Fruit fly (Drosophila melanogaster) whole organism, embryonic: ENCODE results near the gene CG1628.

Source experiments
- Atf6 ChIP-seq: fragments of 200-800 bp; sonication (Bioruptor generic); IDR thresholded peaks from 2 replicates; pipeline ENCODE4 v1.3.6; 2022; ENCODE audit warnings: missing biosample characterization, missing genetic modification characterization
- B-H1 ChIP-seq: fragments of 200-800 bp; sonication (Bioruptor generic); IDR thresholded peaks from 3 replicates; pipeline ENCODE4 v1.3.6; 2022; ENCODE audit warnings: missing biosample characterization, missing genetic modification characterization
- CG10462 ChIP-seq: fragments of 200-800 bp; sonication (Bioruptor generic); optimal IDR thresholded peaks from 2 replicates; lab custom pipeline; 2016; ENCODE audit warnings: missing biosample characterization, missing genetic modification characterization
- CG10979 ChIP-seq: fragments of 200-800 bp; sonication (Bioruptor generic); optimal IDR thresholded peaks from 2 replicates; lab custom pipeline; 2018; ENCODE audit warnings: missing biosample characterization, mild to moderate bottlenecking, missing genetic modification characterization, moderate library complexity
- CG11695 ChIP-seq: fragments of 200-800 bp; sonication (Bioruptor generic); IDR thresholded peaks from 3 replicates; pipeline ENCODE4 v1.3.6; 2022; ENCODE audit warnings: missing biosample characterization, missing genetic modification characterization
- CG12071 ChIP-seq: fragments of 200-800 bp; sonication (Bioruptor generic); optimal IDR thresholded peaks from 3 replicates; lab custom pipeline; 2018; ENCODE audit warnings: missing biosample characterization, mild to moderate bottlenecking, missing genetic modification characterization
- CG12299 ChIP-seq: fragments of 200-800 bp; sonication (Bioruptor generic); optimal IDR thresholded peaks from 2 replicates; lab custom pipeline; 2018; ENCODE audit warnings: missing biosample characterization, mild to moderate bottlenecking, missing genetic modification characterization
- CG1233 ChIP-seq: fragments of 200-800 bp; sonication (Bioruptor generic); optimal IDR thresholded peaks from 4 replicates; lab custom pipeline; 2018; ENCODE audit warnings: missing biosample characterization, mild to moderate bottlenecking, missing genetic modification characterization
- CG14710 ChIP-seq: fragments of 200-800 bp; sonication (Bioruptor generic); optimal IDR thresholded peaks from 3 replicates; lab custom pipeline; 2019; ENCODE audit warnings: missing biosample characterization, mild to moderate bottlenecking, missing genetic modification characterization, moderate library complexity
- CG15269 ChIP-seq: fragments of 200-800 bp; sonication (Bioruptor generic); optimal IDR thresholded peaks from 2 replicates; lab custom pipeline; 2018; ENCODE audit warnings: missing biosample characterization, mild to moderate bottlenecking, missing genetic modification characterization, moderate library complexity
- CG1529 ChIP-seq: fragments of 200-800 bp; sonication (Bioruptor generic); optimal IDR thresholded peaks from 3 replicates; lab custom pipeline; 2018; ENCODE audit warnings: missing biosample characterization, missing genetic modification characterization
- CG16813 ChIP-seq: fragments of 200-800 bp; sonication (Bioruptor generic); IDR thresholded peaks from 3 replicates; pipeline ENCODE4 v1.3.6; 2022; ENCODE audit warnings: missing biosample characterization, missing genetic modification characterization; ENCODE audit not compliant: partially characterized antibody
- CG2678 ChIP-seq: fragments of 200-800 bp; sonication (Bioruptor generic); optimal IDR thresholded peaks from 3 replicates; lab custom pipeline; 2019; ENCODE audit warnings: missing biosample characterization, mild to moderate bottlenecking, missing genetic modification characterization, moderate library complexity
- CG2712 ChIP-seq: fragments of 200-800 bp; optimal IDR thresholded peaks from 3 replicates; lab custom pipeline; 2019; ENCODE audit warnings: missing biosample characterization, mild to moderate bottlenecking, missing genetic modification characterization, moderate library complexity
- CG31224 ChIP-seq: fragments of 200-800 bp; sonication (Bioruptor generic); IDR thresholded peaks from 2 replicates; pipeline ENCODE4 v1.3.6; 2022; ENCODE audit warnings: missing biosample characterization, missing genetic modification characterization
- CG34224 ChIP-seq: fragments of 200-800 bp; sonication (Bioruptor generic); IDR thresholded peaks from 3 replicates; pipeline ENCODE4 v1.3.6; 2022; ENCODE audit warnings: missing biosample characterization, missing genetic modification characterization; ENCODE audit not compliant: partially characterized antibody
- CG4730 ChIP-seq: fragments of 200-800 bp; sonication (Bioruptor generic); IDR thresholded peaks from 2 replicates; pipeline ENCODE4 v1.3.6; 2022; ENCODE audit warnings: missing biosample characterization, missing genetic modification characterization
- CG7839 ChIP-seq: fragments of 200-800 bp; sonication (Bioruptor generic); optimal IDR thresholded peaks from 3 replicates; lab custom pipeline; 2018; ENCODE audit warnings: missing biosample characterization, mild to moderate bottlenecking, missing genetic modification characterization, moderate library complexity
- CG7928 ChIP-seq: fragments of 200-800 bp; sonication (Bioruptor generic); optimal IDR thresholded peaks from 2 replicates; lab custom pipeline; 2017; ENCODE audit warnings: missing biosample characterization, mild to moderate bottlenecking, missing genetic modification characterization
- D19A ChIP-seq: fragments of 200-800 bp; optimal IDR thresholded peaks from 3 replicates; lab custom pipeline; 2019; ENCODE audit warnings: missing biosample characterization, mild to moderate bottlenecking, missing genetic modification characterization, moderate library complexity
- D19B ChIP-seq: fragments of 200-800 bp; sonication (Bioruptor generic); optimal IDR thresholded peaks from 2 replicates; lab custom pipeline; 2017; ENCODE audit warnings: missing biosample characterization, mild to moderate bottlenecking, missing genetic modification characterization
- Doc3 ChIP-seq: fragments of 200-800 bp; sonication (Bioruptor generic); IDR thresholded peaks from 3 replicates; pipeline ENCODE4 v1.3.6; 2022; ENCODE audit warnings: missing biosample characterization, missing genetic modification characterization; ENCODE audit not compliant: partially characterized antibody
- Drgx ChIP-seq: fragments of 200-800 bp; sonication (Bioruptor generic); IDR thresholded peaks from 2 replicates; pipeline ENCODE4 v1.3.6; 2022; ENCODE audit warnings: missing biosample characterization, missing genetic modification characterization
- H2.0 ChIP-seq: fragments of 200-800 bp; sonication (Bioruptor generic); IDR thresholded peaks from 2 replicates; pipeline ENCODE4 v1.3.6; 2022; ENCODE audit warnings: missing biosample characterization, missing genetic modification characterization
- HLH3B ChIP-seq: fragments of 200-800 bp; sonication (Bioruptor generic); IDR thresholded peaks from 2 replicates; pipeline ENCODE4 v1.3.6; 2022; ENCODE audit warnings: missing biosample characterization, missing genetic modification characterization
- Hmr ChIP-seq: fragments of 200-800 bp; sonication (Bioruptor generic); optimal IDR thresholded peaks from 3 replicates; lab custom pipeline; 2017; ENCODE audit warnings: mild to moderate bottlenecking, missing biosample characterization, missing genetic modification reagents, missing genetic modification characterization
- Lpt ChIP-seq: fragments of >200 bp; optimal IDR thresholded peaks from 2 replicates; lab custom pipeline; 2018; ENCODE audit warnings: missing biosample characterization, missing genetic modification characterization
- NFAT ChIP-seq: fragments of 200-800 bp; sonication (Bioruptor generic); IDR thresholded peaks from 2 replicates; pipeline ENCODE4 v1.3.6; 2022; ENCODE audit warnings: missing biosample characterization, missing genetic modification characterization
- NfI ChIP-seq: fragments of 200-800 bp; sonication (Bioruptor generic); optimal IDR thresholded peaks from 3 replicates; lab custom pipeline; 2018; ENCODE audit warnings: missing biosample characterization, mild to moderate bottlenecking, missing genetic modification characterization, moderate library complexity
- Rfx ChIP-seq: fragments of 200-800 bp; sonication (Bioruptor generic); IDR thresholded peaks from 2 replicates; pipeline ENCODE4 v1.3.6; 2022; ENCODE audit warnings: missing biosample characterization, missing genetic modification characterization
- Sox100B ChIP-seq: fragments of 200-800 bp; sonication (Bioruptor generic); optimal IDR thresholded peaks from 3 replicates; lab custom pipeline; 2018; ENCODE audit warnings: missing biosample characterization, mild to moderate bottlenecking, missing genetic modification characterization
- Sry-β ChIP-seq: fragments of 200-800 bp; sonication (Bioruptor generic); optimal IDR thresholded peaks from 2 replicates; lab custom pipeline; 2018; ENCODE audit warnings: missing biosample characterization, mild to moderate bottlenecking, missing genetic modification characterization, moderate library complexity
- Taf1 ChIP-seq: fragments of 200-800 bp; sonication (Bioruptor generic); IDR thresholded peaks from 2 replicates; pipeline ENCODE4 v1.3.6; 2022; ENCODE audit warnings: missing biosample characterization, missing genetic modification characterization
- al ChIP-seq: fragments of 200-800 bp; sonication (Bioruptor generic); IDR thresholded peaks from 2 replicates; pipeline ENCODE4 v1.3.6; 2022; ENCODE audit warnings: missing biosample characterization, missing genetic modification characterization
- az2 ChIP-seq: fragments of 200-800 bp; sonication (Bioruptor generic); optimal IDR thresholded peaks from 3 replicates; lab custom pipeline; 2016; ENCODE audit warnings: missing biosample characterization, missing genetic modification characterization
- bcd ChIP-seq: fragments of 200-800 bp; sonication (Bioruptor generic); optimal IDR thresholded peaks from 2 replicates; lab custom pipeline; 2017; ENCODE audit warnings: missing biosample characterization, mild to moderate bottlenecking, missing genetic modification characterization
- crol ChIP-seq: fragments of 200-800 bp; sonication (Bioruptor generic); IDR thresholded peaks from 2 replicates; pipeline ENCODE4 v1.3.6; 2022; ENCODE audit warnings: missing biosample characterization, missing genetic modification characterization
- fd96Cb ChIP-seq: fragments of 200-800 bp; sonication (Bioruptor generic); optimal IDR thresholded peaks from 2 replicates; lab custom pipeline; 2018; ENCODE audit warnings: missing biosample characterization, mild to moderate bottlenecking, missing genetic modification characterization, moderate library complexity
- gcm2 ChIP-seq: fragments of 200-800 bp; sonication (Bioruptor generic); optimal IDR thresholded peaks from 2 replicates; lab custom pipeline; 2016; ENCODE audit warnings: missing biosample characterization, missing genetic modification characterization
- grn ChIP-seq: fragments of 200-800 bp; sonication (Bioruptor generic); optimal IDR thresholded peaks from 3 replicates; lab custom pipeline; 2017; ENCODE audit warnings: missing biosample characterization, missing genetic modification characterization
- hkb ChIP-seq, 2 experiments: fragments of 200-800 bp in 1 of 2; fragments of >200 bp in 1 of 2; sonication (Bioruptor generic) in 1 of 2; IDR thresholded peaks in 1 of 2; optimal IDR thresholded peaks in 1 of 2; 2 replicates each; pipeline versions ENCODE4 v1.3.6 to Lab custom; 2017 to 2022; ENCODE audit warnings: missing biosample characterization in 1 of 2, missing genetic modification characterization in 1 of 2
- hth ChIP-seq: fragments of >200 bp; optimal IDR thresholded peaks from 2 replicates; lab custom pipeline; 2017; ENCODE audit warnings: inconsistent platforms
- otp ChIP-seq: fragments of 200-800 bp; sonication (Bioruptor generic); IDR thresholded peaks from 3 replicates; pipeline ENCODE4, ENCODE4 v1.3.6; 2022; ENCODE audit warnings: missing biosample characterization, missing genetic modification characterization
- repo ChIP-seq: fragments of 200-800 bp; sonication (Bioruptor generic); optimal IDR thresholded peaks from 2 replicates; lab custom pipeline; 2016; ENCODE audit warnings: missing biosample characterization, missing genetic modification characterization
- salm ChIP-seq: fragments of 200-800 bp; sonication (Bioruptor generic); optimal IDR thresholded peaks from 2 replicates; lab custom pipeline; 2018; ENCODE audit warnings: missing biosample characterization, mild to moderate bottlenecking, missing genetic modification characterization
- sd ChIP-seq: fragments of 200-800 bp; sonication (Bioruptor generic); optimal IDR thresholded peaks from 3 replicates; lab custom pipeline; 2018; ENCODE audit warnings: missing biosample characterization, mild to moderate bottlenecking, missing genetic modification characterization, moderate library complexity
- shn ChIP-seq: fragments of 200-800 bp; sonication (Bioruptor generic); optimal IDR thresholded peaks from 3 replicates; lab custom pipeline; 2016; ENCODE audit warnings: missing biosample characterization, missing genetic modification characterization
- tap ChIP-seq: fragments of 200-800 bp; optimal IDR thresholded peaks from 3 replicates; lab custom pipeline; 2019; ENCODE audit warnings: missing biosample characterization, mild to moderate bottlenecking, missing genetic modification characterization, moderate library complexity
- tna ChIP-seq: fragments of 200-800 bp; sonication (Bioruptor generic); IDR thresholded peaks from 2 replicates; pipeline ENCODE4 v1.3.6; 2022; ENCODE audit warnings: missing biosample characterization, missing genetic modification characterization; ENCODE audit not compliant: partially characterized antibody
- usp ChIP-seq: fragments of >200 bp; optimal IDR thresholded peaks from 2 replicates; lab custom pipeline; 2017; ENCODE audit warnings: missing biosample characterization, missing genetic modification characterization
- vvl ChIP-seq: fragments of 200-800 bp; sonication (Bioruptor generic); IDR thresholded peaks from 2 replicates; pipeline ENCODE4 v1.3.6; 2022; ENCODE audit warnings: missing biosample characterization, missing genetic modification characterization

Gene CG1628

DNA sequence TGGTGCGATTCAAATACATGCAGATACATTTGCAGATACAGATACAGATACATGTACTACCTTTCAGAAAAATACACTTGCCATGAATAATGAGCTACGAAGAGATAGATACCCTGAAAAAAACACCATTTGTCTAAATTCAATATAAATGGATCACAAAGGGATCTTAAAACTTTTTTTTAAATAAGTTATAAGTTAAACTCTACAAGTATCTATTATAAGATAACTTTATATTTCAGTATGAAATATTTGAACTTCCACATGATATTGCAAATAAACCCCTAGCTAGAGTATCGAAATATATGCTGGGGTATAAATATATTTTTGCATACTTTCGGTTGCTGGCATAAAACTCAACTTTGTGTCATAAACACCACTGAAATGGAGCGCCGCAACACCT is 41.1 kb downstream of the CG1628 start (continued):
- TF ChIP-seq Doc3 (GFP tag; lab: Robert Waterston, UW), result no peak
- no peak for TF ChIP-seq tna (GFP tag; lab: Robert Waterston, UW)
- peak; percentile 95 for TF ChIP-seq D19A (tag; lab: Kevin White, UChicago)
- TF ChIP-seq CG12071 (GFP tag; lab: Kevin White, UChicago), result peak; percentile 1
- no peak for TF ChIP-seq Lpt (GFP tag; lab: Kevin White, UChicago)
- TF ChIP-seq CG16813, result no peak
- TF ChIP-seq fd96Cb (tag; lab: Kevin White, UChicago), result peak; percentile 62
- TF ChIP-seq Taf1 (GFP tag; lab: Robert Waterston, UW), result no peak
- peak; percentile 60 for TF ChIP-seq Rfx (GFP tag; lab: Robert Waterston, UW)
- no peak for TF ChIP-seq otp (GFP tag; lab: Robert Waterston, UW)
- peak; percentile 47 for TF ChIP-seq tap
- TF ChIP-seq CG10979 (tag; lab: Kevin White, UChicago), result peak; percentile 48
- no peak for TF ChIP-seq grn
- TF ChIP-seq repo (GFP tag; lab: Kevin White, UChicago), result no peak
- TF ChIP-seq shn (GFP tag; lab: Kevin White, UChicago), result no peak
- TF ChIP-seq vvl, result peak; percentile 57; the same call in 1 of the 2 replicates
- 0 out of 2 replicates have a peak, but pooled peaks have one; percentile 4 for TF ChIP-seq H2.0 (GFP tag; lab: Robert Waterston, UW)
- peak; percentile 42 for TF ChIP-seq CG1233 (GFP tag; lab: Kevin White, UChicago)
- TF ChIP-seq CG11695 (GFP tag; lab: Robert Waterston, UW), result 0 out of 3 replicates have a peak, but pooled peaks have one; percentile 14
- peak; percentile 31; the same call in 1 of the 2 replicates for TF ChIP-seq CG31224 (GFP tag; lab: Robert Waterston, UW)
- peak; percentile 76 for TF ChIP-seq Drgx (GFP tag; lab: Robert Waterston, UW)
- TF ChIP-seq CG4730 (GFP tag; lab: Robert Waterston, UW), result 0 out of 2 replicates have a peak, but pooled peaks have one; percentile 21
- TF ChIP-seq sd (tag; lab: Kevin White, UChicago), result peak; percentile 13
- TF ChIP-seq CG2712 (tag; lab: Kevin White, UChicago), result peak; percentile 65
- peak; percentile 11 for TF ChIP-seq CG1529
- peak; percentile 54 for TF ChIP-seq Sox100B (GFP tag; lab: Kevin White, UChicago)
- no peak for TF ChIP-seq usp (GFP tag; lab: Kevin White, UChicago)
- peak; percentile 23 for TF ChIP-seq CG14710
- peak; percentile 28 for TF ChIP-seq NfI (GFP tag; lab: Kevin White, UChicago)
- TF ChIP-seq B-H1 (GFP tag; lab: Robert Waterston, UW), result peak; percentile 12; the same call in 1 of the 3 replicates
- TF ChIP-seq D19B (GFP tag; lab: Kevin White, UChicago), result peak; percentile 36
- peak; percentile 76 for TF ChIP-seq CG2678 (tag; lab: Kevin White, UChicago)
- peak; percentile 12 for TF ChIP-seq az2 (GFP tag; lab: Kevin White, UChicago)
- TF ChIP-seq Sry-β (GFP tag; lab: Kevin White, UChicago), result no peak
- peak; percentile 47; the same call in 1 of the 2 replicates for TF ChIP-seq HLH3B (GFP tag; lab: Robert Waterston, UW)
- 0 out of 2 replicates have a peak, but pooled peaks have one; percentile 33 for TF ChIP-seq al (GFP tag; lab: Robert Waterston, UW)
- peak; percentile 70 for TF ChIP-seq CG15269
- peak; percentile 71 for TF ChIP-seq Hmr
- no peak for TF ChIP-seq gcm2 (GFP tag; lab: Kevin White, UChicago)
- no peak for TF ChIP-seq hth
- no peak for TF ChIP-seq CG10462 (GFP tag; lab: Kevin White, UChicago)
- TF ChIP-seq CG12299, result no peak
- no peak for TF ChIP-seq hkb (optimal IDR thresholded peaks at IDR 0.05; lab: Kevin White, UChicago)
- TF ChIP-seq hkb (GFP tag; IDR thresholded peaks at IDR 0.05; lab: Robert Waterston, UW), result peak; percentile 42; the same call in 1 of the 2 replicates
- TF ChIP-seq salm (tag; lab: Kevin White, UChicago), result peak; percentile 9
- no peak for TF ChIP-seq Atf6 (GFP tag; lab: Robert Waterston, UW)
- peak; percentile 18 for TF ChIP-seq bcd
- TF ChIP-seq NFAT (GFP tag; lab: Robert Waterston, UW), result no peak
- no peak for TF ChIP-seq CG7928 (GFP tag; lab: Kevin White, UChicago)
- TF ChIP-seq CG34224 (GFP tag; lab: Robert Waterston, UW), result no peak
- no peak for TF ChIP-seq crol (GFP tag; lab: Robert Waterston, UW)
- TF ChIP-seq CG7839 (tag; lab: Kevin White, UChicago), result peak; percentile 80
